Worm (Caenorhabditis elegans) whole organism, L3 larva: ENCODE measurements around the gene F53A9.8.

ENCODE experiments used
- jun-1 ChIP-seq: fragments of 150-350 bp; optimal IDR thresholded peaks from 2 replicates; lab custom pipeline; 2014; ENCODE audit warnings: missing biosample characterization, missing genetic modification reagents, missing genetic modification characterization
- lin-39 ChIP-seq: fragments of 150-350 bp; optimal IDR thresholded peaks from 2 replicates; lab custom pipeline; 2018; ENCODE audit warnings: missing biosample characterization, missing genetic modification reagents, missing genetic modification characterization
- zag-1 ChIP-seq: fragments of 150-350 bp; optimal IDR thresholded peaks from 2 replicates; lab custom pipeline; 2014; ENCODE audit warnings: missing biosample characterization, missing genetic modification characterization

DNA sequence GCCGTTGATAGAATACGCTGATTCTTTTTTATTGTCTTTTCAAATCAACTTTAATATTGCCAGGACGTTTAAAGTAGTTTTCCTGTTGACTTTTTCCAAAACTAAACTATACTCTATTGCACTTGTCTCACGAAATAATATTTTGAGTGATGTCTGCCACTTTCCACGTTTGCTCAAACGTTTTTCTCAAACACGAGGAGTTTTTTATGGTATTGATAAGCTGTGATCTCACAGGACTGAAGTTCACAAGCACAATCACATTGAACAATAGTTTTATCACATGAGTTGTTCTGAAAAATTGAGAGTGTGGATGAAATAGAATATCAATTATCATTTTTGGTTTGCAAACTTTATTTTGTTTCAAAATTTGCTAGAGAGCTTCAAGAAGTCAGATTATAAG lies 1.2 kb upstream of the F53A9.8 start:
- TF ChIP-seq zag-1 (no peak), lin-39 (tag; lab: Kevin White, UChicago) (no peak), jun-1 (tag; lab: Kevin White, UChicago) (no peak)
